Fruit fly (Drosophila melanogaster): ENCODE measurements around the gene Nna1.

Gene Nna1

DNA sequence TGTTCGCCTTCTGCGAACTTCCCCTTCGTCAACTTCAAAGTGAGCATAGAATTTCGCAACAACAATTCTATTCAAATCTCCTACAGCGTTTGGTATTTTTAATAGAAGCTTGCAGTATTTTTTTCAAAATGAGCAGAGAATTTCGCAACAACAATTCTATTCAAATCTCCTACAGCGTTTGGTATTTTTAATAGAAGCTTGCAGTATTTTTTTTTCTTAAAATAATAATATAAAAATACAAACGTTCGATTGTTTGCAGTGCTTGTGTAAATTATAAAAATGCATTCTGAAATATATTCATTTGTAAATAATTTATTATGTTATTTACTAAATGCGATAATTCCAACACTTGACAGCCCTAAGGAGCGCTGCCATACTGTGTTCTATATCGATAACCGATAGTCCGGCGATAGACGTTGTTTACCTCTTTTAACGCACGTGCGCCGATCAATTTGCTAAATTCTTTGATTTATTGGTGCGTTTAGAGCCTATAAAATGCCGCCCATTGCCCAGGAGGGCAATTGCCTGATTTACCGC lies 64.8 kb downstream of the Nna1 start, which contains the start of the genes CG32625 and Rtc1 (continued):
- TF ChIP-seq CG14050 (GFP tag; IDR thresholded peaks at IDR 0.05) (0 out of 3 replicates have a peak, but pooled peaks have one; percentile 21), Oaz (GFP tag; IDR thresholded peaks at IDR 0.05) (0 out of 2 replicates have a peak, but pooled peaks have one; percentile 15), CG18599 (GFP tag; optimal IDR thresholded peaks at IDR 0.05) (peak; percentile 54), stwl (tag; optimal IDR thresholded peaks at IDR 0.05) (peak; percentile 74), CG7556 (GFP tag; optimal IDR thresholded peaks at IDR 0.05) (peak; percentile 41), Bgb (GFP tag; IDR thresholded peaks at IDR 0.05; ENCODE audit: partially characterized antibody) (peak; percentile 52), CG33213 (GFP tag; optimal IDR thresholded peaks at IDR 0.05) (no peak), CG4360 (GFP tag; IDR thresholded peaks at IDR 0.05) (peak; percentile 66), sim (GFP tag; IDR thresholded peaks at IDR 0.05) (no peak), CG10267 (tag; optimal IDR thresholded peaks at IDR 0.05) (peak; percentile 66), Opbp (GFP tag; IDR thresholded peaks at IDR 0.05; ENCODE audit: partially characterized antibody) (peak; percentile 51; the same call in 2 of the 3 replicates), CG17385 (GFP tag; optimal IDR thresholded peaks at IDR 0.05) (peak; percentile 29), Drgx (GFP tag; IDR thresholded peaks at IDR 0.05) (no peak), CG8388 (GFP tag; optimal IDR thresholded peaks at IDR 0.05) (peak; percentile 36), CG2129 (GFP tag; IDR thresholded peaks at IDR 0.05; ENCODE audit: partially characterized antibody) (0 out of 2 replicates have a peak, but pooled peaks have one; percentile 20), CG14710 (tag; optimal IDR thresholded peaks at IDR 0.05) (peak; percentile 82), Doc3 (GFP tag; IDR thresholded peaks at IDR 0.05; ENCODE audit: partially characterized antibody) (peak; percentile 34; the same call in 1 of the 3 replicates), HmgD (GFP tag; optimal IDR thresholded peaks at IDR 0.05) (no peak), vfl (GFP tag; optimal IDR thresholded peaks at IDR 0.05) (no peak), Hmr (GFP tag; optimal IDR thresholded peaks at IDR 0.05) (peak; percentile 64), CG4854 (GFP tag; optimal IDR thresholded peaks at IDR 0.05) (peak; percentile 21), Xrp1 (GFP tag; IDR thresholded peaks at IDR 0.05) (peak; percentile 60; the same call in 1 of the 2 replicates), CTCF (GFP tag; optimal IDR thresholded peaks at IDR 0.05) (no peak), Dip3 (GFP tag; optimal IDR thresholded peaks at IDR 0.05) (peak; percentile 21), Rfx (GFP tag; IDR thresholded peaks at IDR 0.05) (peak; percentile 65), CG9797 (GFP tag; optimal IDR thresholded peaks at IDR 0.05) (peak; percentile 22), ranshi (GFP tag; IDR thresholded peaks at IDR 0.05) (0 out of 2 replicates have a peak, but pooled peaks have one; percentile 4), hth (optimal IDR thresholded peaks at IDR 0.05) (no peak), CG15479 (GFP tag; optimal IDR thresholded peaks at IDR 0.05) (peak; percentile 54), CG2678 (tag; optimal IDR thresholded peaks at IDR 0.05) (peak; percentile 62), lilli (GFP tag; optimal IDR thresholded peaks at IDR 0.05) (peak; percentile 44), Scr (GFP tag; IDR thresholded peaks at IDR 0.05; ENCODE audit: partially characterized antibody) (peak; percentile 63), croc (GFP tag; conservative IDR thresholded peaks at IDR 0.05) (no peak), CG8089 (GFP tag; optimal IDR thresholded peaks at IDR 0.05) (no peak), Atf6 (GFP tag; IDR thresholded peaks at IDR 0.05) (0 out of 2 replicates have a peak, but pooled peaks have one; percentile 30), GATAe (GFP tag; conservative IDR thresholded peaks at IDR 0.05) (no peak), dpn (GFP tag; optimal IDR thresholded peaks at IDR 0.05) (peak in 1 of 2 experiments; percentile 50), sd (tag; optimal IDR thresholded peaks at IDR 0.05) (peak; percentile 68), CG14441 (GFP tag; IDR thresholded peaks at IDR 0.05) (peak; percentile 36; the same call in 1 of the 2 replicates), sob (GFP tag; IDR thresholded peaks at IDR 0.05) (peak; percentile 61; the same call in 1 of the 2 replicates), Sox100B (GFP tag; optimal IDR thresholded peaks at IDR 0.05) (peak; percentile 40), tgo (GFP tag; IDR thresholded peaks at IDR 0.05) (peak; percentile 37; the same call in 1 of the 3 replicates), az2 (GFP tag; optimal IDR thresholded peaks at IDR 0.05) (peak; percentile 49), Dll (GFP tag; IDR thresholded peaks at IDR 0.05; ENCODE audit: partially characterized antibody) (peak; percentile 76), bowl (GFP tag; IDR thresholded peaks at IDR 0.05) (no peak), gsb-n (tag; optimal IDR thresholded peaks at IDR 0.05) (peak; percentile 7), gfzf (GFP tag; optimal IDR thresholded peaks at IDR 0.05) (peak; percentile 50), Aef1 (GFP tag; IDR thresholded peaks at IDR 0.05) (peak; percentile 42; the same call in 1 of the 3 replicates), kah (GFP tag; optimal IDR thresholded peaks at IDR 0.05) (no peak)
